Worm (Caenorhabditis elegans) whole organism, L1 larva: ENCODE data around the gene nspc-4.

ENCODE experiments used
- alr-1 ChIP-seq: fragments of 200-800 bp; sonication (Bioruptor generic); optimal IDR thresholded peaks from 2 replicates; lab custom pipeline; 2018; ENCODE audit warnings: borderline replicate concordance, mild to moderate bottlenecking, missing genetic modification characterization, missing compliant biosample characterization
- efl-1 ChIP-seq, 4 experiments: fragments of 150-350 bp; optimal IDR thresholded peaks in 3 of 4; peaks in 1 of 4; 1 replicate in 1 of 4; 2 replicates in 3 of 4; lab custom pipeline; 2014; ENCODE audit warnings: missing biosample characterization in 2 of 4, missing genetic modification characterization in 2 of 4, missing genetic modification reagents in 2 of 4
- elt-3 ChIP-seq, 6 experiments: fragments of 150-350 bp in 1 of 6; sonication (generic microtip); optimal IDR thresholded peaks; 2 replicates each; lab custom pipeline; 2017 to 2018; ENCODE audit warnings: missing biosample characterization in 6 of 6, missing genetic modification characterization in 6 of 6, inconsistent platforms in 1 of 6
- lsy-2 ChIP-seq, 2 experiments: fragments of 150-350 bp; optimal IDR thresholded peaks; 2 replicates each; lab custom pipeline; 2014; ENCODE audit warnings: missing biosample characterization in 2 of 2, missing genetic modification characterization in 2 of 2
- nhr-12 ChIP-seq: sonication (generic microtip); optimal IDR thresholded peaks from 2 replicates; lab custom pipeline; 2017; ENCODE audit warnings: missing biosample characterization, missing genetic modification characterization
- pqm-1 ChIP-seq: sonication (generic microtip); optimal IDR thresholded peaks from 3 replicates; lab custom pipeline; 2017; ENCODE audit warnings: missing biosample characterization, missing genetic modification characterization
- sup-37 ChIP-seq: fragments of 200-800 bp; sonication (Bioruptor generic); optimal IDR thresholded peaks from 2 replicates; lab custom pipeline; 2018; ENCODE audit warnings: mild to moderate bottlenecking, missing genetic modification characterization, missing compliant biosample characterization

ce11 chrX:8562586-8562985 lies 24.4 kb upstream of the nspc-4 start:
- TF ChIP-seq elt-3 (tag; optimal IDR thresholded peaks at IDR 0.05; lab: Kevin White, UChicago): no peak
- TF ChIP-seq efl-1 (optimal IDR thresholded peaks at IDR 0.05; lab: Kevin White, UChicago): no peak
- TF ChIP-seq efl-1 (GFP tag; optimal IDR thresholded peaks at IDR 0.05 in 1 of 2; lab: Kevin White, UChicago): no peak
- no peak for TF ChIP-seq pqm-1 (tag; lab: Kevin White, UChicago)
- no peak for TF ChIP-seq sup-37 (GFP tag; lab: Kevin White, UChicago)
- TF ChIP-seq alr-1 (tag; lab: Kevin White, UChicago): no peak
- no peak for TF ChIP-seq lsy-2 (tag; optimal IDR thresholded peaks at IDR 0.05; lab: Kevin White, UChicago)
- TF ChIP-seq nhr-12 (tag; lab: Kevin White, UChicago): no peak
